Fruit fly (Drosophila melanogaster) whole organism, embryonic: ENCODE data around the gene CG31551.

ENCODE experiments used
- Atf3 ChIP-seq: fragments of 200-800 bp; sonication (Bioruptor generic); optimal IDR thresholded peaks from 3 replicates; lab custom pipeline; 2016; ENCODE audit warnings: missing biosample characterization, missing genetic modification characterization
- CG10147 ChIP-seq: fragments of 200-800 bp; sonication (Bioruptor generic); optimal IDR thresholded peaks from 2 replicates; lab custom pipeline; 2019; ENCODE audit warnings: missing biosample characterization, mild to moderate bottlenecking, missing genetic modification characterization, moderate library complexity
- CG10979 ChIP-seq: fragments of 200-800 bp; sonication (Bioruptor generic); optimal IDR thresholded peaks from 2 replicates; lab custom pipeline; 2018; ENCODE audit warnings: missing biosample characterization, mild to moderate bottlenecking, missing genetic modification characterization, moderate library complexity
- CG11247 ChIP-seq: fragments of 200-800 bp; sonication (Bioruptor generic); IDR thresholded peaks from 2 replicates; pipeline ENCODE4 v1.3.6; 2022; ENCODE audit warnings: missing biosample characterization, missing genetic modification characterization
- CG11398 ChIP-seq: fragments of 200-800 bp; sonication (Bioruptor generic); optimal IDR thresholded peaks from 2 replicates; lab custom pipeline; 2016; ENCODE audit warnings: missing biosample characterization, missing genetic modification characterization
- CG12104 ChIP-seq: fragments of 200-800 bp; sonication (Bioruptor generic); optimal IDR thresholded peaks from 3 replicates; lab custom pipeline; 2016; ENCODE audit warnings: missing biosample characterization, missing genetic modification characterization
- CG13424 ChIP-seq: fragments of 200-800 bp; sonication (Bioruptor generic); optimal IDR thresholded peaks from 2 replicates; lab custom pipeline; 2019; ENCODE audit warnings: missing biosample characterization, mild to moderate bottlenecking, missing genetic modification characterization, moderate library complexity
- CG17359 ChIP-seq: fragments of 200-800 bp; sonication (Bioruptor generic); optimal IDR thresholded peaks from 3 replicates; lab custom pipeline; 2018; ENCODE audit warnings: missing biosample characterization, mild to moderate bottlenecking, missing genetic modification characterization, moderate library complexity
- CG17568 ChIP-seq: fragments of 200-800 bp; sonication (Bioruptor generic); optimal IDR thresholded peaks from 2 replicates; lab custom pipeline; 2018; ENCODE audit warnings: missing biosample characterization, mild to moderate bottlenecking, missing genetic modification characterization, moderate library complexity
- CG2199 ChIP-seq: fragments of 200-800 bp; sonication (Bioruptor generic); IDR thresholded peaks from 3 replicates; pipeline ENCODE4 v1.3.6; 2022; ENCODE audit warnings: missing biosample characterization, missing genetic modification characterization
- CG42726 ChIP-seq: fragments of 200-800 bp; sonication (Bioruptor generic); IDR thresholded peaks from 2 replicates; pipeline ENCODE4 v1.3.6; 2022; ENCODE audit warnings: missing biosample characterization, missing genetic modification characterization; ENCODE audit not compliant: partially characterized antibody
- CG5180 ChIP-seq: fragments of 200-800 bp; sonication (Bioruptor generic); optimal IDR thresholded peaks from 3 replicates; lab custom pipeline; 2017; ENCODE audit warnings: missing biosample characterization, missing genetic modification characterization, mild to moderate bottlenecking, moderate library complexity, missing genetic modification reagents
- CG6175 ChIP-seq: fragments of 200-800 bp; sonication (Bioruptor generic); IDR thresholded peaks from 3 replicates; pipeline ENCODE4 v1.3.6; 2022; ENCODE audit warnings: missing biosample characterization, missing genetic modification characterization
- CG7556 ChIP-seq: fragments of 200-800 bp; sonication (Bioruptor generic); optimal IDR thresholded peaks from 2 replicates; lab custom pipeline; 2017; ENCODE audit warnings: missing biosample characterization, mild to moderate bottlenecking, missing genetic modification characterization
- CG8281 ChIP-seq: fragments of 200-800 bp; sonication (Bioruptor generic); optimal IDR thresholded peaks from 2 replicates; lab custom pipeline; 2018; ENCODE audit warnings: missing biosample characterization, mild to moderate bottlenecking, missing genetic modification characterization, moderate library complexity
- CG8765 ChIP-seq: fragments of 200-800 bp; sonication (Bioruptor generic); IDR thresholded peaks from 2 replicates; pipeline ENCODE4 v1.3.6; 2022; ENCODE audit warnings: missing biosample characterization, missing genetic modification characterization
- CG8924 ChIP-seq: fragments of 200-800 bp; optimal IDR thresholded peaks from 3 replicates; lab custom pipeline; 2019; ENCODE audit warnings: missing biosample characterization, mild to moderate bottlenecking, missing genetic modification characterization, moderate library complexity
- CG8944 ChIP-seq: fragments of 200-800 bp; sonication (Bioruptor generic); optimal IDR thresholded peaks from 3 replicates; lab custom pipeline; 2016; ENCODE audit warnings: missing biosample characterization, missing genetic modification characterization
- CTCF ChIP-seq: fragments of 200-800 bp; sonication (Bioruptor generic); optimal IDR thresholded peaks from 2 replicates; lab custom pipeline; 2017; ENCODE audit warnings: missing biosample characterization, mild to moderate bottlenecking, missing genetic modification characterization, moderate library complexity
- CkIIα-i1 ChIP-seq: fragments of 200-800 bp; sonication (Bioruptor generic); IDR thresholded peaks from 2 replicates; pipeline ENCODE4 v1.3.6; 2022; ENCODE audit warnings: missing biosample characterization, missing genetic modification characterization
- ERR ChIP-seq: fragments of 200-800 bp; sonication (Bioruptor generic); optimal IDR thresholded peaks from 2 replicates; lab custom pipeline; 2016; ENCODE audit warnings: missing biosample characterization, missing genetic modification characterization
- Eip74EF ChIP-seq, 2 experiments: fragments of 200-800 bp in 1 of 2; fragments of >200 bp in 1 of 2; sonication (Bioruptor generic) in 1 of 2; optimal IDR thresholded peaks; 2 replicates each; lab custom pipeline; 2017 to 2019; ENCODE audit warnings: missing biosample characterization in 2 of 2, missing genetic modification characterization in 2 of 2, mild to moderate bottlenecking in 1 of 2, moderate library complexity in 1 of 2
- Fer3 ChIP-seq: fragments of 200-800 bp; sonication (Bioruptor generic); optimal IDR thresholded peaks from 2 replicates; lab custom pipeline; 2018; ENCODE audit warnings: missing biosample characterization, mild to moderate bottlenecking, missing genetic modification characterization, moderate library complexity
- HLH4C ChIP-seq: fragments of 200-800 bp; sonication (Bioruptor generic); IDR thresholded peaks from 3 replicates; pipeline ENCODE4 v1.3.6; 2022; ENCODE audit warnings: missing biosample characterization, missing genetic modification characterization; ENCODE audit not compliant: partially characterized antibody
- MTF-1 ChIP-seq: fragments of 200-800 bp; sonication (Bioruptor generic); optimal IDR thresholded peaks from 2 replicates; lab custom pipeline; 2018; ENCODE audit warnings: missing biosample characterization, mild to moderate bottlenecking, missing genetic modification characterization, borderline replicate concordance
- NK7.1 ChIP-seq: fragments of 200-800 bp; sonication (Bioruptor generic); optimal IDR thresholded peaks from 3 replicates; lab custom pipeline; 2016; ENCODE audit warnings: missing biosample characterization, missing genetic modification characterization
- Nf-YA ChIP-seq: fragments of 200-800 bp; sonication (Bioruptor generic); IDR thresholded peaks from 2 replicates; pipeline ENCODE4 v1.3.6; 2022; ENCODE audit warnings: missing biosample characterization, missing genetic modification characterization
- Optix ChIP-seq: fragments of 200-800 bp; sonication (Bioruptor generic); IDR thresholded peaks from 3 replicates; pipeline ENCODE4 v1.3.6; 2022; ENCODE audit warnings: missing biosample characterization, missing genetic modification characterization
- Tbp ChIP-seq: fragments of >200 bp; optimal IDR thresholded peaks from 2 replicates; lab custom pipeline; 2018; ENCODE audit warnings: missing biosample characterization, missing genetic modification characterization
- al ChIP-seq: fragments of 200-800 bp; sonication (Bioruptor generic); IDR thresholded peaks from 2 replicates; pipeline ENCODE4 v1.3.6; 2022; ENCODE audit warnings: missing biosample characterization, missing genetic modification characterization
- ase ChIP-seq: fragments of 200-800 bp; sonication (Bioruptor generic); IDR thresholded peaks from 3 replicates; pipeline ENCODE4 v1.3.6; 2022; ENCODE audit warnings: missing biosample characterization, missing genetic modification characterization
- bab2 ChIP-seq: fragments of 200-800 bp; sonication (Bioruptor generic); optimal IDR thresholded peaks from 2 replicates; lab custom pipeline; 2016; ENCODE audit warnings: missing biosample characterization, missing genetic modification characterization
- cas ChIP-seq: fragments of 200-800 bp; sonication (Bioruptor generic); IDR thresholded peaks from 2 replicates; pipeline ENCODE4 v1.3.6; 2022; ENCODE audit warnings: missing biosample characterization, missing genetic modification characterization
- cg ChIP-seq: fragments of 200-800 bp; sonication (Bioruptor generic); optimal IDR thresholded peaks from 3 replicates; lab custom pipeline; 2019; ENCODE audit warnings: missing biosample characterization, mild to moderate bottlenecking, missing genetic modification characterization, moderate library complexity
- ci ChIP-seq: fragments of 200-800 bp; sonication (Bioruptor generic); IDR thresholded peaks from 3 replicates; pipeline ENCODE4 v1.3.6; 2022; ENCODE audit warnings: missing biosample characterization, missing genetic modification characterization
- croc ChIP-seq: fragments of 200-800 bp; sonication (Bioruptor generic); conservative IDR thresholded peaks from 3 replicates; pipeline ENCODE4 v1.3.6; 2022; ENCODE audit warnings: missing biosample characterization, missing genetic modification characterization
- dpn ChIP-seq, 2 experiments: fragments of 200-800 bp; sonication (Bioruptor generic); optimal IDR thresholded peaks; 3 replicates each; lab custom pipeline; 2016; ENCODE audit warnings: missing biosample characterization in 2 of 2, missing genetic modification characterization in 2 of 2
- ems ChIP-seq: fragments of 200-800 bp; sonication (Bioruptor generic); optimal IDR thresholded peaks from 3 replicates; lab custom pipeline; 2016; ENCODE audit warnings: missing biosample characterization, missing genetic modification characterization
- exex ChIP-seq: fragments of 200-800 bp; sonication (Bioruptor generic); optimal IDR thresholded peaks from 4 replicates; lab custom pipeline; 2018; ENCODE audit warnings: missing biosample characterization, mild to moderate bottlenecking, missing genetic modification characterization, moderate library complexity
- fd96Cb ChIP-seq: fragments of 200-800 bp; sonication (Bioruptor generic); optimal IDR thresholded peaks from 2 replicates; lab custom pipeline; 2018; ENCODE audit warnings: missing biosample characterization, mild to moderate bottlenecking, missing genetic modification characterization, moderate library complexity
- gem ChIP-seq: fragments of 200-800 bp; sonication (Bioruptor generic); optimal IDR thresholded peaks from 2 replicates; lab custom pipeline; 2019; ENCODE audit warnings: missing biosample characterization, mild to moderate bottlenecking, missing genetic modification characterization, moderate library complexity
- jing ChIP-seq: fragments of 200-800 bp; sonication (Bioruptor generic); optimal IDR thresholded peaks from 2 replicates; lab custom pipeline; 2018; ENCODE audit warnings: missing biosample characterization, mild to moderate bottlenecking, missing genetic modification characterization
- luna ChIP-seq: fragments of 200-800 bp; sonication (Bioruptor generic); optimal IDR thresholded peaks from 2 replicates; lab custom pipeline; 2016; ENCODE audit warnings: missing biosample characterization, missing genetic modification characterization
- pho ChIP-seq: fragments of 200-800 bp; sonication (Bioruptor generic); optimal IDR thresholded peaks from 2 replicates; lab custom pipeline; 2016; ENCODE audit warnings: missing biosample characterization, missing genetic modification characterization
- prd ChIP-seq, 3 experiments: fragments of >200 bp in 2 of 3; fragments of 200-800 bp in 1 of 3; sonication (Bioruptor generic) in 1 of 3; optimal IDR thresholded peaks in 2 of 3; IDR thresholded peaks in 1 of 3; 2 replicates in 2 of 3; 3 replicates in 1 of 3; pipeline versions ENCODE4 v1.3.6 to Lab custom; 2017 to 2022; ENCODE audit warnings: missing biosample characterization in 1 of 3, missing genetic modification characterization in 1 of 3
- schlank ChIP-seq: fragments of 200-800 bp; sonication (Bioruptor generic); optimal IDR thresholded peaks from 2 replicates; lab custom pipeline; 2018; ENCODE audit warnings: missing biosample characterization, mild to moderate bottlenecking, missing genetic modification characterization
- stwl ChIP-seq: fragments of 200-800 bp; sonication (Bioruptor generic); optimal IDR thresholded peaks from 3 replicates; lab custom pipeline; 2018; ENCODE audit warnings: missing biosample characterization, mild to moderate bottlenecking, missing genetic modification characterization, moderate library complexity
- tap ChIP-seq: fragments of 200-800 bp; optimal IDR thresholded peaks from 3 replicates; lab custom pipeline; 2019; ENCODE audit warnings: missing biosample characterization, mild to moderate bottlenecking, missing genetic modification characterization, moderate library complexity
- tx ChIP-seq: fragments of 200-800 bp; sonication (Bioruptor generic); optimal IDR thresholded peaks from 2 replicates; lab custom pipeline; 2016; ENCODE audit warnings: missing biosample characterization, missing genetic modification characterization
- zfh2 ChIP-seq: fragments of 200-800 bp; sonication (Bioruptor generic); optimal IDR thresholded peaks from 2 replicates; lab custom pipeline; 2016; ENCODE audit warnings: missing biosample characterization, missing genetic modification characterization

Gene CG31551

dm6 chr3R:5620387-5620956 is 7.2 kb upstream of the CG31551 start (continued):
- TF ChIP-seq gem (tag; lab: Kevin White, UChicago) (peak; percentile 74), Optix (peak; percentile 71; the same call in 2 of the 3 replicates), CG10147 (GFP tag; lab: Kevin White, UChicago) (peak; percentile 65), tx (peak; percentile 14), CG6175 (GFP tag; lab: Robert Waterston, UW) (no peak), exex (peak; percentile 18), CG5180 (GFP tag; lab: Kevin White, UChicago) (peak; percentile 62), MTF-1 (peak; percentile 25), al (no peak), CG2199 (GFP tag; lab: Robert Waterston, UW) (no peak), ci (peak; percentile 85), Eip74EF (GFP tag; optimal IDR thresholded peaks at IDR 0.05; lab: Kevin White, UChicago) (peak in 1 of 2 experiments; percentile 65), croc (GFP tag; lab: Robert Waterston, UW) (0 out of 3 replicates have a peak, but pooled peaks have one; percentile 38), pho (GFP tag; lab: Kevin White, UChicago) (peak; percentile 38), cas (GFP tag; lab: Robert Waterston, UW) (no peak), ems (GFP tag; lab: Kevin White, UChicago) (peak; percentile 52), cg (GFP tag; lab: Kevin White, UChicago) (no peak), bab2 (GFP tag; lab: Kevin White, UChicago) (peak; percentile 69), CG13424 (tag; lab: Kevin White, UChicago) (peak; percentile 60), fd96Cb (tag; lab: Kevin White, UChicago) (peak; percentile 70), CG10979 (peak; percentile 71), schlank (tag; lab: Kevin White, UChicago) (no peak), CG8924 (peak; percentile 74), jing (peak; percentile 37), CG11247 (GFP tag; lab: Robert Waterston, UW) (peak; percentile 54), CTCF (GFP tag; lab: Kevin White, UChicago) (peak; percentile 4), CG42726 (no peak), CG8944 (peak; percentile 52), CG17359 (tag; lab: Kevin White, UChicago) (peak; percentile 78), CG7556 (GFP tag; lab: Kevin White, UChicago) (peak; percentile 77), zfh2 (GFP tag; lab: Kevin White, UChicago) (peak; percentile 38), stwl (no peak), tap (tag; lab: Kevin White, UChicago) (peak; percentile 47), Fer3 (tag; lab: Kevin White, UChicago) (peak; percentile 58), CG8281 (peak; percentile 61), ERR (peak; percentile 43), CG17568 (GFP tag; lab: Kevin White, UChicago) (peak; percentile 24), ase (GFP tag; lab: Robert Waterston, UW) (peak; percentile 55; the same call in 1 of the 3 replicates), Nf-YA (GFP tag; lab: Robert Waterston, UW) (peak; percentile 35; the same call in 1 of the 2 replicates), Atf3 (GFP tag; lab: Kevin White, UChicago) (peak; percentile 21), CkIIα-i1 (GFP tag; lab: Robert Waterston, UW) (no peak), Tbp (GFP tag; lab: Kevin White, UChicago) (no peak), CG12104 (peak; percentile 73), dpn (GFP tag; optimal IDR thresholded peaks at IDR 0.05; lab: Kevin White, UChicago) (peak; percentile 72 to 73), CG8765 (GFP tag; lab: Robert Waterston, UW) (no peak), prd (optimal IDR thresholded peaks at IDR 0.05; lab: Kevin White, UChicago) (no peak), prd (GFP tag; IDR thresholded peaks at IDR 0.05; lab: Robert Waterston, UW) (peak; percentile 71), CG11398 (peak; percentile 60), NK7.1 (GFP tag; lab: Kevin White, UChicago) (no peak), luna (GFP tag; lab: Kevin White, UChicago) (peak; percentile 21), HLH4C (GFP tag; lab: Robert Waterston, UW) (no peak)
